Fruit fly (Drosophila melanogaster) S2 (cell line): ENCODE measurements around the gene CG16825.

Source experiments
- CG8478 ChIP-seq: fragments of >200 bp; optimal IDR thresholded peaks from 2 replicates; lab custom pipeline; 2018
- CTCF ChIP-seq, 2 experiments: fragments of >200 bp; optimal IDR thresholded peaks; 2 replicates each; lab custom pipeline; 2018

CG16825 gene

dm6 chr2L:13292626-13293025 is 12.0 kb upstream of the CG16825 start, which contains the start of gene CG16824:
CG16824 (plus strand) TSS chr2L:13293009.
- TF ChIP-seq CTCF (optimal IDR thresholded peaks at IDR 0.05; lab: Kevin White, UChicago) (no peak), CG8478 (lab: Kevin White, UChicago) (no peak)

- TF ChIP-seq CG8478 (lab: Kevin White, UChicago) = no peak
- TF ChIP-seq CTCF (optimal IDR thresholded peaks at IDR 0.05; lab: Kevin White, UChicago) = peak; percentile 35 to 42
These were observed 8.4 kb upstream of the CG16825 start for dm6 chr2L:13295978-13296702.

- TF ChIP-seq CG8478 (lab: Kevin White, UChicago) (no peak), CTCF (optimal IDR thresholded peaks at IDR 0.05; lab: Kevin White, UChicago) (no peak)
These were observed 7.8 kb upstream of the CG16825 start for dm6 chr2L:13296703-13297230.

- no peak for TF ChIP-seq CTCF (optimal IDR thresholded peaks at IDR 0.05; lab: Kevin White, UChicago)
- no peak for TF ChIP-seq CG8478 (lab: Kevin White, UChicago)
These were observed 412 bp downstream of the CG16825 start for dm6 chr2L:13305000-13305399.

dm6 chr2L:13306655-13307054 is 2.1 kb downstream of the CG16825 start, which contains the start of gene CG43779:
CG43779 (minus strand) TSS chr2L:13306755.
- TF ChIP-seq CTCF (optimal IDR thresholded peaks at IDR 0.05; lab: Kevin White, UChicago) (no peak), CG8478 (lab: Kevin White, UChicago) (no peak)

- peak; percentile 61 to 71 for TF ChIP-seq CTCF (optimal IDR thresholded peaks at IDR 0.05; lab: Kevin White, UChicago)
- no peak for TF ChIP-seq CG8478 (lab: Kevin White, UChicago)
These were observed 21.2 kb downstream of the CG16825 start for dm6 chr2L:13325823-13326222.

- TF ChIP-seq CTCF (optimal IDR thresholded peaks at IDR 0.05; lab: Kevin White, UChicago) (no peak), CG8478 (lab: Kevin White, UChicago) (no peak)
These were observed 26.4 kb downstream of the CG16825 start, which contains the start of gene hbt for dm6 chr2L:13331021-13331420. hbt (minus strand) TSS chr2L:13331121.

- TF ChIP-seq CG8478 (lab: Kevin White, UChicago) = no peak
- TF ChIP-seq CTCF (optimal IDR thresholded peaks at IDR 0.05; lab: Kevin White, UChicago) = no peak
These were observed 27.4 kb downstream of the CG16825 start for dm6 chr2L:13331868-13332544.

dm6 chr2L:13332736-13333135 is 28.1 kb downstream of the CG16825 start:
- no peak for TF ChIP-seq CTCF (optimal IDR thresholded peaks at IDR 0.05; lab: Kevin White, UChicago)
- TF ChIP-seq CG8478 (lab: Kevin White, UChicago) = no peak

- TF ChIP-seq CG8478 (lab: Kevin White, UChicago) = no peak
- no peak for TF ChIP-seq CTCF (optimal IDR thresholded peaks at IDR 0.05; lab: Kevin White, UChicago)
These were observed 42.9 kb downstream of the CG16825 start, which contains the start of gene CG16826 for dm6 chr2L:13347473-13347872. CG16826 (plus strand) TSS chr2L:13347773.

- TF ChIP-seq CG8478 (lab: Kevin White, UChicago) (no peak), CTCF (optimal IDR thresholded peaks at IDR 0.05; lab: Kevin White, UChicago) (no peak)
These were observed 44.8 kb downstream of the CG16825 start for dm6 chr2L:13349237-13349902.

- TF ChIP-seq CG8478 (lab: Kevin White, UChicago) (no peak), CTCF (optimal IDR thresholded peaks at IDR 0.05; lab: Kevin White, UChicago) (no peak)
These were observed 50.2 kb downstream of the CG16825 start, which contains the start of gene CG9395 for dm6 chr2L:13354580-13355347. CG9395 (minus strand) TSS chr2L:13355073.
